Fruit fly (Drosophila melanogaster) whole organism, embryonic: Measurements from ENCODE around the gene Ctr1B.

Source experiments
- Atf6 ChIP-seq: fragments of 200-800 bp; sonication (Bioruptor generic); IDR thresholded peaks from 2 replicates; pipeline ENCODE4 v1.3.6; 2022; ENCODE audit warnings: missing biosample characterization, missing genetic modification characterization
- CG12942 ChIP-seq: fragments of 200-800 bp; sonication (Bioruptor generic); optimal IDR thresholded peaks from 3 replicates; lab custom pipeline; 2016; ENCODE audit warnings: missing biosample characterization, missing genetic modification characterization
- CG13894 ChIP-seq: fragments of 200-800 bp; sonication (Bioruptor generic); optimal IDR thresholded peaks from 3 replicates; lab custom pipeline; 2018; ENCODE audit warnings: missing biosample characterization, mild to moderate bottlenecking, missing genetic modification characterization, moderate library complexity
- CG17328 ChIP-seq: fragments of 200-800 bp; sonication (Bioruptor generic); IDR thresholded peaks from 2 replicates; pipeline ENCODE4 v1.3.6; 2022; ENCODE audit warnings: missing biosample characterization, missing genetic modification characterization
- CG18619 ChIP-seq: fragments of 200-800 bp; sonication (Bioruptor generic); optimal IDR thresholded peaks from 3 replicates; lab custom pipeline; 2017; ENCODE audit warnings: missing biosample characterization, mild to moderate bottlenecking, missing genetic modification characterization
- CG2678 ChIP-seq: fragments of 200-800 bp; sonication (Bioruptor generic); optimal IDR thresholded peaks from 3 replicates; lab custom pipeline; 2019; ENCODE audit warnings: missing biosample characterization, mild to moderate bottlenecking, missing genetic modification characterization, moderate library complexity
- CG30431 ChIP-seq: fragments of 200-800 bp; sonication (Bioruptor generic); optimal IDR thresholded peaks from 2 replicates; lab custom pipeline; 2017; ENCODE audit warnings: missing biosample characterization, missing genetic modification characterization
- CG31365 ChIP-seq: fragments of 200-800 bp; sonication (Bioruptor generic); optimal IDR thresholded peaks from 2 replicates; lab custom pipeline; 2018; ENCODE audit warnings: missing biosample characterization, mild to moderate bottlenecking, missing genetic modification characterization
- CG7987 ChIP-seq: fragments of 200-800 bp; sonication (Bioruptor generic); optimal IDR thresholded peaks from 2 replicates; lab custom pipeline; 2018; ENCODE audit warnings: missing biosample characterization, mild to moderate bottlenecking, missing genetic modification characterization, moderate library complexity
- CG8290 ChIP-seq, 3 experiments: fragments of 200-800 bp; sonication (Bioruptor generic); optimal IDR thresholded peaks; 2 replicates each; lab custom pipeline; 2016 to 2019; ENCODE audit warnings: missing biosample characterization in 3 of 3, missing genetic modification characterization in 3 of 3, mild to moderate bottlenecking in 2 of 3, moderate library complexity in 1 of 3
- Chrac-16 ChIP-seq: fragments of 200-800 bp; sonication (Bioruptor generic); optimal IDR thresholded peaks from 3 replicates; lab custom pipeline; 2016; ENCODE audit warnings: missing biosample characterization, missing genetic modification characterization
- D ChIP-seq, 2 experiments: fragments of 200-800 bp in 1 of 2; fragments of >200 bp in 1 of 2; sonication (Bioruptor generic) in 1 of 2; optimal IDR thresholded peaks; 2 replicates in 1 of 2; 3 replicates in 1 of 2; lab custom pipeline; 2017; ENCODE audit warnings: mild to moderate bottlenecking in 1 of 2, missing biosample characterization in 1 of 2, missing genetic modification characterization in 1 of 2, missing genetic modification reagents in 1 of 2
- Dek ChIP-seq: fragments of 200-800 bp; sonication (Bioruptor generic); optimal IDR thresholded peaks from 3 replicates; lab custom pipeline; 2019; ENCODE audit warnings: missing biosample characterization, mild to moderate bottlenecking, missing genetic modification characterization, moderate library complexity
- ERR ChIP-seq: fragments of 200-800 bp; sonication (Bioruptor generic); optimal IDR thresholded peaks from 2 replicates; lab custom pipeline; 2016; ENCODE audit warnings: missing biosample characterization, missing genetic modification characterization
- Eip74EF ChIP-seq, 2 experiments: fragments of 200-800 bp in 1 of 2; fragments of >200 bp in 1 of 2; sonication (Bioruptor generic) in 1 of 2; optimal IDR thresholded peaks; 2 replicates each; lab custom pipeline; 2017 to 2019; ENCODE audit warnings: missing biosample characterization in 2 of 2, missing genetic modification characterization in 2 of 2, mild to moderate bottlenecking in 1 of 2, moderate library complexity in 1 of 2
- Fer2 ChIP-seq: fragments of 200-800 bp; sonication (Bioruptor generic); optimal IDR thresholded peaks from 2 replicates; lab custom pipeline; 2018; ENCODE audit warnings: missing biosample characterization, mild to moderate bottlenecking, missing genetic modification characterization, moderate library complexity
- Gug ChIP-seq: fragments of 200-800 bp; sonication (Bioruptor generic); IDR thresholded peaks from 4 replicates; pipeline ENCODE4 v1.3.6; 2022; ENCODE audit warnings: missing biosample characterization, missing genetic modification characterization
- MBD-R2 ChIP-seq: fragments of 200-800 bp; sonication (Bioruptor generic); IDR thresholded peaks from 2 replicates; pipeline ENCODE4 v1.3.6; 2022; ENCODE audit warnings: missing biosample characterization, missing genetic modification characterization
- Mes4 ChIP-seq: fragments of 200-800 bp; sonication (Bioruptor generic); optimal IDR thresholded peaks from 2 replicates; lab custom pipeline; 2016; ENCODE audit warnings: missing biosample characterization, missing genetic modification characterization
- Nf-YA ChIP-seq: fragments of 200-800 bp; sonication (Bioruptor generic); IDR thresholded peaks from 2 replicates; pipeline ENCODE4 v1.3.6; 2022; ENCODE audit warnings: missing biosample characterization, missing genetic modification characterization
- Nf-YB ChIP-seq: fragments of 200-800 bp; sonication (Bioruptor generic); optimal IDR thresholded peaks from 3 replicates; lab custom pipeline; 2019; ENCODE audit warnings: missing biosample characterization, mild to moderate bottlenecking, missing genetic modification characterization, moderate library complexity
- Side ChIP-seq: fragments of 200-800 bp; sonication (Bioruptor generic); optimal IDR thresholded peaks from 2 replicates; lab custom pipeline; 2016; ENCODE audit warnings: missing biosample characterization, missing genetic modification characterization
- ab ChIP-seq: fragments of 200-800 bp; sonication (Bioruptor generic); optimal IDR thresholded peaks from 2 replicates; lab custom pipeline; 2016; ENCODE audit warnings: missing biosample characterization, missing genetic modification characterization
- ara ChIP-seq: fragments of 200-800 bp; sonication (Bioruptor generic); IDR thresholded peaks from 2 replicates; pipeline ENCODE4 v1.3.6; 2022; ENCODE audit warnings: missing biosample characterization, missing genetic modification characterization
- bbx ChIP-seq: fragments of 200-800 bp; sonication (Bioruptor generic); IDR thresholded peaks from 2 replicates; pipeline ENCODE4 v1.3.6; 2022; ENCODE audit warnings: missing biosample characterization, missing genetic modification characterization; ENCODE audit not compliant: partially characterized antibody
- bsh ChIP-seq, 2 experiments: fragments of 200-800 bp; sonication (Bioruptor generic); optimal IDR thresholded peaks; 2 replicates each; lab custom pipeline; 2017 to 2018; ENCODE audit warnings: mild to moderate bottlenecking in 2 of 2, missing biosample characterization in 2 of 2, missing genetic modification characterization in 2 of 2, moderate library complexity in 1 of 2
- btn ChIP-seq: fragments of 200-800 bp; sonication (Bioruptor generic); optimal IDR thresholded peaks from 2 replicates; lab custom pipeline; 2016; ENCODE audit warnings: missing biosample characterization, missing genetic modification characterization
- da ChIP-seq: fragments of 200-800 bp; sonication (Bioruptor generic); optimal IDR thresholded peaks from 2 replicates; lab custom pipeline; 2016; ENCODE audit warnings: missing biosample characterization, missing genetic modification characterization
- dati ChIP-seq: fragments of 200-800 bp; sonication (Bioruptor generic); IDR thresholded peaks from 2 replicates; pipeline ENCODE4 v1.3.6; 2022; ENCODE audit warnings: missing biosample characterization, missing genetic modification characterization
- dysf ChIP-seq: fragments of 200-800 bp; sonication (Bioruptor generic); IDR thresholded peaks from 3 replicates; pipeline ENCODE4 v1.3.6; 2022; ENCODE audit warnings: missing biosample characterization, missing genetic modification characterization
- emc ChIP-seq: fragments of 200-800 bp; sonication (Bioruptor generic); optimal IDR thresholded peaks from 2 replicates; lab custom pipeline; 2016; ENCODE audit warnings: missing biosample characterization, missing genetic modification characterization
- fd3F ChIP-seq: fragments of 200-800 bp; sonication (Bioruptor generic); optimal IDR thresholded peaks from 2 replicates; lab custom pipeline; 2018; ENCODE audit warnings: missing biosample characterization, mild to moderate bottlenecking, missing genetic modification characterization, moderate library complexity
- gcm ChIP-seq: fragments of 200-800 bp; sonication (Bioruptor generic); optimal IDR thresholded peaks from 2 replicates; lab custom pipeline; 2019; ENCODE audit warnings: missing biosample characterization, mild to moderate bottlenecking, missing genetic modification characterization, moderate library complexity
- gt ChIP-seq: fragments of 200-800 bp; sonication (Bioruptor generic); IDR thresholded peaks from 2 replicates; pipeline ENCODE4 v1.3.6; 2022; ENCODE audit warnings: missing biosample characterization, missing genetic modification characterization
- inv ChIP-seq: fragments of 200-800 bp; sonication (Bioruptor generic); IDR thresholded peaks from 2 replicates; pipeline ENCODE4 v1.3.6; 2022; ENCODE audit warnings: missing biosample characterization, missing genetic modification characterization; ENCODE audit not compliant: partially characterized antibody
- ken ChIP-seq: fragments of 200-800 bp; sonication (Bioruptor generic); IDR thresholded peaks from 3 replicates; pipeline ENCODE4 v1.3.6; 2022; ENCODE audit warnings: missing biosample characterization, missing genetic modification characterization
- mam ChIP-seq: fragments of 200-800 bp; sonication (Bioruptor generic); optimal IDR thresholded peaks from 3 replicates; lab custom pipeline; 2016; ENCODE audit warnings: missing biosample characterization, missing genetic modification characterization
- nerfin-2 ChIP-seq: fragments of 200-800 bp; sonication (Bioruptor generic); IDR thresholded peaks from 2 replicates; pipeline ENCODE4 v1.3.6; 2022; ENCODE audit warnings: missing biosample characterization, missing genetic modification characterization; ENCODE audit not compliant: partially characterized antibody
- otp ChIP-seq: fragments of 200-800 bp; sonication (Bioruptor generic); IDR thresholded peaks from 3 replicates; pipeline ENCODE4, ENCODE4 v1.3.6; 2022; ENCODE audit warnings: missing biosample characterization, missing genetic modification characterization
- pum ChIP-seq: fragments of 200-800 bp; sonication (Bioruptor generic); optimal IDR thresholded peaks from 2 replicates; lab custom pipeline; 2016; ENCODE audit warnings: missing biosample characterization, missing genetic modification characterization
- pzg ChIP-seq: fragments of 200-800 bp; sonication (Bioruptor generic); optimal IDR thresholded peaks from 3 replicates; lab custom pipeline; 2018; ENCODE audit warnings: missing biosample characterization, mild to moderate bottlenecking, missing genetic modification characterization, moderate library complexity
- row ChIP-seq: fragments of 200-800 bp; sonication (Bioruptor generic); IDR thresholded peaks from 3 replicates; pipeline ENCODE4 v1.3.6; 2022; ENCODE audit warnings: missing biosample characterization, missing genetic modification characterization
- scrt ChIP-seq: fragments of 200-800 bp; sonication (Bioruptor generic); optimal IDR thresholded peaks from 2 replicates; lab custom pipeline; 2018; ENCODE audit warnings: missing biosample characterization, mild to moderate bottlenecking, missing genetic modification characterization, moderate library complexity
- sens-2 ChIP-seq: fragments of 200-800 bp; sonication (Bioruptor generic); IDR thresholded peaks from 2 replicates; pipeline ENCODE4 v1.3.6; 2022; ENCODE audit warnings: missing biosample characterization, missing genetic modification characterization
- seq ChIP-seq: fragments of 200-800 bp; sonication (Bioruptor generic); IDR thresholded peaks from 2 replicates; pipeline ENCODE4 v1.3.6; 2022; ENCODE audit warnings: missing biosample characterization, missing genetic modification characterization
- sob ChIP-seq: fragments of 200-800 bp; sonication (Bioruptor generic); IDR thresholded peaks from 2 replicates; pipeline ENCODE4 v1.3.6; 2022; ENCODE audit warnings: missing biosample characterization, missing genetic modification characterization
- sr ChIP-seq: fragments of 200-800 bp; sonication (Bioruptor generic); IDR thresholded peaks from 3 replicates; pipeline ENCODE4 v1.3.6; 2022; ENCODE audit warnings: missing biosample characterization, missing genetic modification characterization
- stwl ChIP-seq: fragments of 200-800 bp; sonication (Bioruptor generic); optimal IDR thresholded peaks from 3 replicates; lab custom pipeline; 2018; ENCODE audit warnings: missing biosample characterization, mild to moderate bottlenecking, missing genetic modification characterization, moderate library complexity
- trh ChIP-seq: fragments of 200-800 bp; sonication (Bioruptor generic); optimal IDR thresholded peaks from 2 replicates; lab custom pipeline; 2016; ENCODE audit warnings: missing biosample characterization, missing genetic modification characterization
- usp ChIP-seq: fragments of >200 bp; optimal IDR thresholded peaks from 2 replicates; lab custom pipeline; 2017; ENCODE audit warnings: missing biosample characterization, missing genetic modification characterization

Ctr1B gene

dm6 chr3R:8340675-8341275 lies 23.4 kb downstream of the Ctr1B start, which contains the start of the genes COX7A and Arl2 (continued):
- no peak for TF ChIP-seq pum
- TF ChIP-seq ERR = no peak
- no peak for TF ChIP-seq ken
- peak; percentile 82 for TF ChIP-seq pzg
- no peak for TF ChIP-seq CG2678
- TF ChIP-seq Nf-YA (GFP tag; lab: Robert Waterston, UW) = no peak
- no peak for TF ChIP-seq CG8290 (GFP tag; optimal IDR thresholded peaks at IDR 0.05; lab: Kevin White, UChicago)
- no peak for TF ChIP-seq CG8290 (tag; optimal IDR thresholded peaks at IDR 0.05; lab: Kevin White, UChicago)
- TF ChIP-seq otp (GFP tag; lab: Robert Waterston, UW) = no peak
- TF ChIP-seq MBD-R2 = peak; percentile 90
- TF ChIP-seq row = peak; percentile 43; the same call in 2 of the 3 replicates
- TF ChIP-seq bsh (GFP tag; optimal IDR thresholded peaks at IDR 0.05; lab: Kevin White, UChicago) = no peak
- TF ChIP-seq CG17328 (GFP tag; lab: Robert Waterston, UW) = no peak
- TF ChIP-seq sens-2 (GFP tag; lab: Robert Waterston, UW) = no peak
- no peak for TF ChIP-seq seq (GFP tag; lab: Robert Waterston, UW)
- TF ChIP-seq D (optimal IDR thresholded peaks at IDR 0.05; lab: Kevin White, UChicago) = no peak
- TF ChIP-seq D (GFP tag; optimal IDR thresholded peaks at IDR 0.05; lab: Kevin White, UChicago) = no peak
- no peak for TF ChIP-seq mam (GFP tag; lab: Kevin White, UChicago)
- TF ChIP-seq CG7987 (GFP tag; lab: Kevin White, UChicago) = no peak
- TF ChIP-seq Nf-YB (GFP tag; lab: Kevin White, UChicago) = no peak
- no peak for TF ChIP-seq gcm (GFP tag; lab: Kevin White, UChicago)
- TF ChIP-seq usp (GFP tag; lab: Kevin White, UChicago) = no peak
- no peak for TF ChIP-seq Gug (GFP tag; lab: Robert Waterston, UW)
- no peak for TF ChIP-seq dati (GFP tag; lab: Robert Waterston, UW)
- peak; percentile 89 for TF ChIP-seq nerfin-2 (GFP tag; lab: Robert Waterston, UW)
- peak; percentile 97 for TF ChIP-seq bbx (GFP tag; lab: Robert Waterston, UW)
- TF ChIP-seq Fer2 = no peak
- TF ChIP-seq gt (GFP tag; lab: Robert Waterston, UW) = no peak
- TF ChIP-seq sr (GFP tag; lab: Robert Waterston, UW) = no peak
- TF ChIP-seq btn (GFP tag; lab: Kevin White, UChicago) = no peak
- peak; percentile 90 for TF ChIP-seq inv (GFP tag; lab: Robert Waterston, UW)
- TF ChIP-seq Mes4 (GFP tag; lab: Kevin White, UChicago) = no peak
- TF ChIP-seq Eip74EF (GFP tag; optimal IDR thresholded peaks at IDR 0.05; lab: Kevin White, UChicago) = no peak
- no peak for TF ChIP-seq trh (GFP tag; lab: Kevin White, UChicago)
- TF ChIP-seq CG18619 (GFP tag; lab: Kevin White, UChicago) = no peak
- TF ChIP-seq emc (GFP tag; lab: Kevin White, UChicago) = no peak
- 0 out of 2 replicates have a peak, but pooled peaks have one; percentile 23 for TF ChIP-seq Atf6
- TF ChIP-seq sob (GFP tag; lab: Robert Waterston, UW) = no peak
- no peak for TF ChIP-seq da (GFP tag; lab: Kevin White, UChicago)
- no peak for TF ChIP-seq Dek (tag; lab: Kevin White, UChicago)
- no peak for TF ChIP-seq CG13894
- TF ChIP-seq Side = no peak
- TF ChIP-seq stwl (tag; lab: Kevin White, UChicago) = peak; percentile 61
- TF ChIP-seq ab (GFP tag; lab: Kevin White, UChicago) = no peak
- TF ChIP-seq CG31365 (tag; lab: Kevin White, UChicago) = peak; percentile 8
- no peak for TF ChIP-seq scrt (GFP tag; lab: Kevin White, UChicago)
- no peak for TF ChIP-seq CG30431 (GFP tag; lab: Kevin White, UChicago)
- TF ChIP-seq CG12942 (GFP tag; lab: Kevin White, UChicago) = no peak
- no peak for TF ChIP-seq fd3F (GFP tag; lab: Kevin White, UChicago)
- TF ChIP-seq dysf (GFP tag; lab: Robert Waterston, UW) = no peak
- no peak for TF ChIP-seq ara (GFP tag; lab: Robert Waterston, UW)
- no peak for TF ChIP-seq Chrac-16 (GFP tag; lab: Kevin White, UChicago)
